Fruit fly (Drosophila melanogaster): Measurements from ENCODE around the gene FASN1.
A peak's percentile ranks its signal among the peaks of the same experiment; 100 is the strongest.

Gene FASN1

DNA sequence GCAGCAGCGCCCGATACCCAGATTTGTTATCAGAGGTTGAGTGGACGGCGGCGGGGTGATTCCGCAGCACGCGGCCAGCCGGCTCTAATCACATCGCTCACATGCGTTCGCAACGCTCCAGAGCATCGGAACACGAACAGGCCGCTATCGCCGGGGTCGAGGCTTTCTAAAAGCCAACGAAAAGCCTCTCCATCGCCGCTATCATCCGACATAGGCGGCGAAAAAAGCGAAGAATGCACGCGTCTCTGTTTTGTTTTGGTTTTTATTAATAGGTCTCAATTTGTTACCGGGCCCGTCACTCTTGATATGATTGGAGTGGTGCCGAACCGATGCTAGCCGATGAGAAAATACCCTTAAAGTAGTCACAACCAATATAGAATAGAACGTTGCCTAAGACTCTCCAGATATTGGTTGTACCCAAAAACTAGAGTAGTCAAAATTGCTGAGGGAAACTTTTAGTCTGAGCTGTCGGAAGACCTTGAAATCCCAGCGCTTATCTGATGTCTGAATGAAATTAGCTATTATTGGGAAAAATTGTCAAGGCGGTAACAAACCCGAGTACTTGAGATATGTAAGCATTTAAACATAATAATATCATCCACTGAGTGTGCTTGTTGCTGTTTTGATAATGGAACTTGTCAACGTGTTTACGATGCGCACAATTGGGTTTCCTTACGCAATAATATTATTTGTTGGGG is 14.3 kb upstream of the FASN1 start, which contains the start of gene CG17261 (continued):
- TF ChIP-seq salm (tag; optimal IDR thresholded peaks at IDR 0.05) (no peak), Elba2 (GFP tag; optimal IDR thresholded peaks at IDR 0.05) (no peak), ro (GFP tag; IDR thresholded peaks at IDR 0.05) (no peak), CG14860 (GFP tag; IDR thresholded peaks at IDR 0.05; ENCODE audit: partially characterized antibody) (no peak), CG4730 (GFP tag; IDR thresholded peaks at IDR 0.05) (no peak), Pdp1 (GFP tag; optimal IDR thresholded peaks at IDR 0.05) (peak; percentile 35 to 90), en (GFP tag; optimal IDR thresholded peaks at IDR 0.05) (peak; percentile 2), fd64A (GFP tag; optimal IDR thresholded peaks at IDR 0.05) (no peak), unpg (GFP tag; optimal IDR thresholded peaks at IDR 0.05) (peak; percentile 7), CG11504 (tag; optimal IDR thresholded peaks at IDR 0.05) (peak; percentile 38), Deaf1 (tag; optimal IDR thresholded peaks at IDR 0.05) (peak; percentile 70), gfzf (GFP tag; optimal IDR thresholded peaks at IDR 0.05) (no peak), Hr78 (GFP tag; optimal IDR thresholded peaks at IDR 0.05) (peak in 1 of 2 experiments; percentile 84), Aef1 (GFP tag; IDR thresholded peaks at IDR 0.05) (no peak), CG15269 (tag; optimal IDR thresholded peaks at IDR 0.05) (peak; percentile 55), Asciz (GFP tag; optimal IDR thresholded peaks at IDR 0.05) (no peak), CG2678 (tag; optimal IDR thresholded peaks at IDR 0.05) (peak; percentile 56), al (GFP tag; IDR thresholded peaks at IDR 0.05) (0 out of 2 replicates have a peak, but pooled peaks have one; percentile 21), eve (GFP tag; optimal IDR thresholded peaks at IDR 0.05) (no peak), CG9876 (GFP tag; optimal IDR thresholded peaks at IDR 0.05) (no peak), CG11696 (GFP tag; IDR thresholded peaks at IDR 0.05) (no peak), CG17829 (tag; optimal IDR thresholded peaks at IDR 0.05) (no peak), Dbx (GFP tag; IDR thresholded peaks at IDR 0.05) (no peak), HHEX (GFP tag; optimal IDR thresholded peaks at IDR 0.05) (peak; percentile 15), Fer1 (GFP tag; optimal IDR thresholded peaks at IDR 0.05) (peak; percentile 68), vfl (GFP tag; optimal IDR thresholded peaks at IDR 0.05) (peak; percentile 25), onecut (GFP tag; IDR thresholded peaks at IDR 0.05) (no peak), CG7357 (GFP tag; IDR thresholded peaks at IDR 0.05) (no peak), Vsx1 (GFP tag; optimal IDR thresholded peaks at IDR 0.05) (peak; percentile 73), crol (GFP tag; IDR thresholded peaks at IDR 0.05) (peak; percentile 62), sim (GFP tag; IDR thresholded peaks at IDR 0.05) (no peak), CG7556 (GFP tag; optimal IDR thresholded peaks at IDR 0.05) (peak; percentile 37), fu2 (GFP tag; optimal IDR thresholded peaks at IDR 0.05) (no peak), HmgZ (tag; optimal IDR thresholded peaks at IDR 0.05) (peak; percentile 53), kah (GFP tag; optimal IDR thresholded peaks at IDR 0.05) (no peak), Sry-δ (GFP tag; optimal IDR thresholded peaks at IDR 0.05) (no peak), danr (GFP tag; IDR thresholded peaks at IDR 0.05) (no peak), insv (GFP tag; optimal IDR thresholded peaks at IDR 0.05) (no peak), CG30431 (GFP tag; optimal IDR thresholded peaks at IDR 0.05) (no peak), hkb (optimal IDR thresholded peaks at IDR 0.05) (no peak), hkb (GFP tag; IDR thresholded peaks at IDR 0.05) (no peak), CG6175 (GFP tag; IDR thresholded peaks at IDR 0.05) (0 out of 3 replicates have a peak, but pooled peaks have one; percentile 50), CG4404 (GFP tag; IDR thresholded peaks at IDR 0.05) (no peak), odd (GFP tag; optimal IDR thresholded peaks at IDR 0.05) (no peak), CG16815 (GFP tag; optimal IDR thresholded peaks at IDR 0.05) (no peak), unc-4 (GFP tag; IDR thresholded peaks at IDR 0.05; ENCODE audit: partially characterized antibody) (no peak), lola (GFP tag; optimal IDR thresholded peaks at IDR 0.05) (no peak), Bteb2 (GFP tag; optimal IDR thresholded peaks at IDR 0.05) (peak; percentile 5), CG17186 (GFP tag; optimal IDR thresholded peaks at IDR 0.05) (no peak), CG13775 (GFP tag; optimal IDR thresholded peaks at IDR 0.05) (no peak)
